Worm (Caenorhabditis elegans) whole organism, mixed stage, embryonic: ENCODE data around the gene C54G7.1.

Experiments used
- elt-3 ChIP-seq: fragments of 150-350 bp; optimal IDR thresholded peaks from 2 replicates; lab custom pipeline; 2014; ENCODE audit warnings: missing biosample characterization, missing genetic modification characterization
- hlh-1 ChIP-seq: fragments of 150-350 bp; optimal IDR thresholded peaks from 2 replicates; lab custom pipeline; 2014; ENCODE audit warnings: missing biosample characterization, missing genetic modification reagents, missing genetic modification characterization
- unc-39 ChIP-seq: fragments of 150-350 bp; optimal IDR thresholded peaks from 2 replicates; lab custom pipeline; 2014; ENCODE audit warnings: missing biosample characterization, missing genetic modification characterization
- unc-62 ChIP-seq: fragments of 150-350 bp; optimal IDR thresholded peaks from 2 replicates; lab custom pipeline; 2014; ENCODE audit warnings: missing biosample characterization, missing genetic modification reagents, missing genetic modification characterization

ce11 chrX:5512707-5513106, 31.0 kb upstream of the C54G7.1 start:
- TF ChIP-seq elt-3 (no peak), hlh-1 (tag; lab: Kevin White, UChicago) (no peak), unc-39 (tag; lab: Kevin White, UChicago) (no peak), unc-62 (GFP tag; lab: Kevin White, UChicago) (no peak)
